Worm (Caenorhabditis elegans): ENCODE measurements around the gene nhr-47.

ce11 chrV:5504295-5504694, 758 bp upstream of the nhr-47 start:
- TF ChIP-seq ama-1 (optimal IDR thresholded peaks at IDR 0.05) (no peak), ama-1 (GFP tag; optimal IDR thresholded peaks at IDR 0.05) (no peak), somi-1 (GFP tag; optimal IDR thresholded peaks at IDR 0.05) (no peak), pha-4 (tag; optimal IDR thresholded peaks at IDR 0.05) (no peak), ztf-3 (GFP tag; optimal IDR thresholded peaks at IDR 0.05) (no peak)
